Worm (Caenorhabditis elegans) whole organism, L3 larva: ENCODE measurements around the gene C18G1.7.

Experiments
- elt-1 ChIP-seq: fragments of 150-350 bp; optimal IDR thresholded peaks from 2 replicates; lab custom pipeline; 2014; ENCODE audit warnings: missing biosample characterization, missing genetic modification characterization
- mdl-1 ChIP-seq: fragments of 150-350 bp; optimal IDR thresholded peaks from 2 replicates; lab custom pipeline; 2014; ENCODE audit warnings: missing biosample characterization, missing genetic modification characterization
- nhr-237 ChIP-seq: fragments of 150-350 bp; optimal IDR thresholded peaks from 2 replicates; lab custom pipeline; 2014; ENCODE audit warnings: missing biosample characterization, missing genetic modification characterization
- skn-1 ChIP-seq: fragments of 150-350 bp; optimal IDR thresholded peaks from 2 replicates; lab custom pipeline; 2014; ENCODE audit warnings: missing biosample characterization, missing genetic modification characterization

- no peak for TF ChIP-seq elt-1 (tag; lab: Kevin White, UChicago)
- no peak for TF ChIP-seq nhr-237 (tag; lab: Kevin White, UChicago)
- TF ChIP-seq skn-1 (tag; lab: Kevin White, UChicago) = no peak
- TF ChIP-seq mdl-1 (tag; lab: Kevin White, UChicago) = no peak
Observed at ce11 chrV:4742190-4742589, 3.2 kb upstream of the C18G1.7 start, which contains the start of gene ugt-61.
